Fruit fly (Drosophila melanogaster): ENCODE results near the gene CG14683.

CG14683 gene

dm6 chr3R:10688835-10689234 lies 7.6 kb upstream of the CG14683 start:
- TF ChIP-seq N (GFP tag; optimal IDR thresholded peaks at IDR 0.05) (no peak), CG32264 (GFP tag; optimal IDR thresholded peaks at IDR 0.05) (no peak), CG9705 (GFP tag; optimal IDR thresholded peaks at IDR 0.05) (no peak), Jra (GFP tag; optimal IDR thresholded peaks at IDR 0.05) (no peak), brk (GFP tag; optimal IDR thresholded peaks at IDR 0.05) (no peak)

dm6 chr3R:10699020-10699951 lies 2.8 kb downstream of the CG14683 start:
- TF ChIP-seq foxo (GFP tag; optimal IDR thresholded peaks at IDR 0.05) (peak in 1 of 2 experiments; percentile 5), CG9705 (GFP tag; optimal IDR thresholded peaks at IDR 0.05) (no peak), Dif (GFP tag; optimal IDR thresholded peaks at IDR 0.05; ENCODE audit: partially characterized antibody) (peak; percentile 44), OdsH (GFP tag; optimal IDR thresholded peaks at IDR 0.05) (no peak), Rel (GFP tag; optimal IDR thresholded peaks at IDR 0.05) (no peak), Rel (tag; optimal IDR thresholded peaks at IDR 0.05) (peak; percentile 95), Hr83 (GFP tag; optimal IDR thresholded peaks at IDR 0.05; ENCODE audit: poor library complexity, severe bottlenecking) (no peak), N (GFP tag; optimal IDR thresholded peaks at IDR 0.05) (no peak)

- no peak for TF ChIP-seq Mio (GFP tag; optimal IDR thresholded peaks at IDR 0.05)
- no peak for TF ChIP-seq Vsx2 (GFP tag; optimal IDR thresholded peaks at IDR 0.05; ENCODE audit: partially characterized antibody)
- TF ChIP-seq Hr78 (GFP tag; optimal IDR thresholded peaks at IDR 0.05): no peak
- TF ChIP-seq psq (GFP tag; optimal IDR thresholded peaks at IDR 0.05): no peak
- TF ChIP-seq woc (GFP tag; optimal IDR thresholded peaks at IDR 0.05): no peak
- no peak for TF ChIP-seq Sp1 (GFP tag; optimal IDR thresholded peaks at IDR 0.05)
- no peak for TF ChIP-seq Dif (GFP tag; optimal IDR thresholded peaks at IDR 0.05; ENCODE audit: partially characterized antibody)
- no peak for TF ChIP-seq dmrt93B (GFP tag; optimal IDR thresholded peaks at IDR 0.05)
- no peak for TF ChIP-seq br (GFP tag; optimal IDR thresholded peaks at IDR 0.05)
- TF ChIP-seq dl (GFP tag; optimal IDR thresholded peaks at IDR 0.05; ENCODE audit: insufficient read depth in 1 of 2, partially characterized antibody in 2 of 2): no peak
- no peak for TF ChIP-seq pan (optimal IDR thresholded peaks at IDR 0.05)
- TF ChIP-seq Hnf4 (GFP tag; optimal IDR thresholded peaks at IDR 0.05): no peak
- no peak for TF ChIP-seq usp (GFP tag; optimal IDR thresholded peaks at IDR 0.05)
- TF ChIP-seq Rel (GFP tag; optimal IDR thresholded peaks at IDR 0.05): no peak
- no peak for TF ChIP-seq Rel (tag; optimal IDR thresholded peaks at IDR 0.05)
- TF ChIP-seq sage (GFP tag; optimal IDR thresholded peaks at IDR 0.05): no peak
- no peak for TF ChIP-seq OdsH (GFP tag; optimal IDR thresholded peaks at IDR 0.05)
- no peak for TF ChIP-seq Abd-B (GFP tag; optimal IDR thresholded peaks at IDR 0.05)
- no peak for TF ChIP-seq h (GFP tag; optimal IDR thresholded peaks at IDR 0.05)
These were observed 4.2 kb downstream of the CG14683 start for dm6 chr3R:10700638-10701037.

DNA sequence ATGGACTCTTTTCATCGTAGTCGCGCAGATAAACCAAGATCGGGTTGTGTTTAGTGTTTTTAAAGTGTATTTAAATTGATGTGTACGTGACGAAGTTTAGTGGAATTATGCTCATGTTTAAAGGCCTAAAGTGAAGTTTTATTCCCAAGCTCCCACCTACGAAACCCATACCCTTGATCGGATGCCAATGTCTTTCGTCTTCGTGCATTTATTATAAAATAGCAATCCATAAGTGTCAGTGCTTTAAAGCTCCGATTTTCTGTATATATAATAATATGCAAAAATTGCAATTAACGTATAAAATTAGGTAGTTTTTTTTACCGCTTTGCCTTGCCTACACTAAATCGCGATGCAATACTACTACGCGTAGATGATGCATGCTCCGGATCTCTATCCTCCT lies 8.5 kb downstream of the CG14683 start, which contains the start of gene CG31391:
TSS of gene CG31391 (minus strand) at position 101 of the 400 bp plus-strand sequence.
- TF ChIP-seq Hnf4 (GFP tag; optimal IDR thresholded peaks at IDR 0.05) (no peak), Dfd (GFP tag; optimal IDR thresholded peaks at IDR 0.05) (no peak), Rel (GFP tag; optimal IDR thresholded peaks at IDR 0.05) (no peak), Rel (tag; optimal IDR thresholded peaks at IDR 0.05) (no peak), dl (GFP tag; optimal IDR thresholded peaks at IDR 0.05; ENCODE audit: insufficient read depth in 1 of 2, partially characterized antibody in 2 of 2) (no peak), fru (GFP tag; optimal IDR thresholded peaks at IDR 0.05) (no peak), Vsx2 (GFP tag; optimal IDR thresholded peaks at IDR 0.05; ENCODE audit: partially characterized antibody) (no peak), Sp1 (GFP tag; optimal IDR thresholded peaks at IDR 0.05) (no peak), dmrt93B (GFP tag; optimal IDR thresholded peaks at IDR 0.05) (no peak), HLH106 (tag; optimal IDR thresholded peaks at IDR 0.05) (no peak), woc (GFP tag; optimal IDR thresholded peaks at IDR 0.05) (no peak), usp (GFP tag; optimal IDR thresholded peaks at IDR 0.05) (no peak), Dif (GFP tag; optimal IDR thresholded peaks at IDR 0.05; ENCODE audit: partially characterized antibody) (no peak)

DNA sequence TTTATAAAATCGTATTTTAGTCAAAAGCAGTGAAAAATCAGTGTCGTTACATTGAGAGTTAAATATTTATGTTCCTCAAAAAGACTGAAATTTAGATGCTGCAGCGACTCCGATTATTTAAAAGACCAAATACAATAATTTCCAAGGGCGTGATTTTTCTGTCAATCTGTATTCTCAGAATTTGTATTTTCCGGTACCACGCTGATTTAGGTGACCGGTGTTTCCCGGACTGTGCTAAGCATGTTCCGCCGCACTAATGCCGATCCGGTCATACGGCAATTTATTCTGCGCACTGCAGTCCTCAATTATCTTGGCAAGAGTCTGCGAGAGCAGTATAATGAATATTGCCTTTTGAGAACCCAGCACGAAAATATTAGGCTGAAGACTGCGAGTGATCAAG lies 10.3 kb downstream of the CG14683 start, which contains the start of the genes CG31467 and CG14684:
TSS of gene CG31467 (minus strand) at position 101 of the 400 bp plus-strand sequence.
TSS of gene CG14684 (plus strand) at position 212 of the 400 bp plus-strand sequence.
- no peak for TF ChIP-seq Mio (GFP tag; optimal IDR thresholded peaks at IDR 0.05)
- no peak for TF ChIP-seq brk (GFP tag; optimal IDR thresholded peaks at IDR 0.05)
- no peak for TF ChIP-seq Hr83 (GFP tag; optimal IDR thresholded peaks at IDR 0.05; ENCODE audit: poor library complexity, severe bottlenecking)
- TF ChIP-seq Abd-B (GFP tag; optimal IDR thresholded peaks at IDR 0.05): no peak
- TF ChIP-seq Dif (GFP tag; optimal IDR thresholded peaks at IDR 0.05; ENCODE audit: partially characterized antibody): no peak
- no peak for TF ChIP-seq br (GFP tag; optimal IDR thresholded peaks at IDR 0.05)

Data from whole organism, wandering third instar larva.